Fruit fly (Drosophila melanogaster) S2 (cell line): ENCODE data around the gene ssh.

Source experiments
- CG8478 ChIP-seq: fragments of >200 bp; optimal IDR thresholded peaks from 2 replicates; lab custom pipeline; 2018
- CTCF ChIP-seq, 2 experiments: fragments of >200 bp; optimal IDR thresholded peaks; 2 replicates each; lab custom pipeline; 2018

DNA sequence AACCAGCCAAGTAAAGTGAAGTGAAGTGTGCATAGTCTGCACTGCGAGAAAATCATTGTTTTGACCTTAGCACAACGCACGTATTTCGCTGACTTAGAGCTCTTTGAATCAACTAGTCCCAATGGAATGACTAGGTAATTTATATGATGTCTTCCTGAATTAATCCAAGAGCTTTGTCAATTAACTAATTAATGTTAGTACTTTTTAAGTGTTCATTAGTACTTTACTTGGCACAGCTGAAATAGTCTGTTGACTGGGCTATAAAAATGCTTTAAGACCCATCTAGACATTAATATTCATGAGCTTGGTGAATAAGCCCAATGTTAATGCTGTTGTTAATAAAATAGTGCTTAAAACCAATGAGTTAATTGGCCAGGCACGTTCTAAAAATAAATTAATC, 31.4 kb upstream of the ssh start:
- TF ChIP-seq CTCF (optimal IDR thresholded peaks at IDR 0.05; lab: Kevin White, UChicago) (no peak), CG8478 (lab: Kevin White, UChicago) (no peak)
